Worm (Caenorhabditis elegans) whole organism, L3 larva: ENCODE measurements around the gene srh-184.
A peak's percentile ranks its signal among the peaks of the same experiment; 100 is the strongest.

ENCODE experiments used
- R02D3.7 ChIP-seq: fragments of 150-350 bp; optimal IDR thresholded peaks from 2 replicates; lab custom pipeline; 2014; ENCODE audit warnings: missing biosample characterization, missing genetic modification characterization
- ZK546.5 ChIP-seq: sonication (generic microtip); optimal IDR thresholded peaks from 2 replicates; lab custom pipeline; 2017; ENCODE audit warnings: missing biosample characterization, missing genetic modification characterization
- aly-2 ChIP-seq: fragments of 150-350 bp; optimal IDR thresholded peaks from 2 replicates; lab custom pipeline; 2014; ENCODE audit warnings: missing biosample characterization, missing genetic modification characterization
- ama-1 ChIP-seq: fragments of 150-350 bp; optimal IDR thresholded peaks from 2 replicates; lab custom pipeline; 2018
- ceh-16 ChIP-seq: sonication (generic microtip); optimal IDR thresholded peaks from 2 replicates; lab custom pipeline; 2017; ENCODE audit warnings: missing biosample characterization, missing genetic modification characterization
- ceh-28 ChIP-seq: fragments of 150-350 bp; optimal IDR thresholded peaks from 2 replicates; lab custom pipeline; 2014; ENCODE audit warnings: missing biosample characterization, missing genetic modification reagents, missing genetic modification characterization
- daf-12 ChIP-seq: fragments of 150-350 bp; optimal IDR thresholded peaks from 2 replicates; lab custom pipeline; 2014; ENCODE audit warnings: missing biosample characterization, missing genetic modification reagents, missing genetic modification characterization
- egl-27 ChIP-seq: sonication (generic microtip); optimal IDR thresholded peaks from 4 replicates; lab custom pipeline; 2017; ENCODE audit warnings: missing biosample characterization, missing genetic modification reagents, missing genetic modification characterization
- egl-5 ChIP-seq: fragments of 150-350 bp; optimal IDR thresholded peaks from 2 replicates; lab custom pipeline; 2017; ENCODE audit warnings: missing biosample characterization, missing genetic modification reagents, missing genetic modification characterization, inconsistent platforms
- elt-1 ChIP-seq: fragments of 150-350 bp; optimal IDR thresholded peaks from 2 replicates; lab custom pipeline; 2014; ENCODE audit warnings: missing biosample characterization, missing genetic modification characterization
- elt-3 ChIP-seq, 3 experiments: fragments of 150-350 bp in 1 of 3; sonication (generic microtip) in 2 of 3; optimal IDR thresholded peaks; 2 replicates in 2 of 3; 4 replicates in 1 of 3; lab custom pipeline; 2014 to 2017; ENCODE audit warnings: missing biosample characterization in 3 of 3, missing genetic modification characterization in 3 of 3
- eor-1 ChIP-seq, 2 experiments: fragments of 150-350 bp; optimal IDR thresholded peaks; 2 replicates each; lab custom pipeline; 2014 to 2018; ENCODE audit warnings: missing biosample characterization in 2 of 2, missing genetic modification characterization in 2 of 2
- fkh-2 ChIP-seq: fragments of 150-350 bp; optimal IDR thresholded peaks from 2 replicates; lab custom pipeline; 2014; ENCODE audit warnings: missing biosample characterization, missing genetic modification reagents, missing genetic modification characterization
- fos-1 ChIP-seq: fragments of 150-350 bp; optimal IDR thresholded peaks from 2 replicates; lab custom pipeline; 2014; ENCODE audit warnings: missing biosample characterization, missing genetic modification characterization
- jun-1 ChIP-seq: fragments of 150-350 bp; optimal IDR thresholded peaks from 2 replicates; lab custom pipeline; 2014; ENCODE audit warnings: missing biosample characterization, missing genetic modification reagents, missing genetic modification characterization
- lin-39 ChIP-seq: fragments of 150-350 bp; optimal IDR thresholded peaks from 2 replicates; lab custom pipeline; 2018; ENCODE audit warnings: missing biosample characterization, missing genetic modification reagents, missing genetic modification characterization
- lsy-12 ChIP-seq: sonication (generic microtip); optimal IDR thresholded peaks from 2 replicates; lab custom pipeline; 2016; ENCODE audit warnings: mild to moderate bottlenecking, missing genetic modification characterization, missing compliant biosample characterization
- mdl-1 ChIP-seq: fragments of 150-350 bp; optimal IDR thresholded peaks from 2 replicates; lab custom pipeline; 2014; ENCODE audit warnings: missing biosample characterization, missing genetic modification characterization
- mml-1 ChIP-seq: fragments of 150-350 bp; sonication (generic microtip); optimal IDR thresholded peaks from 3 replicates; lab custom pipeline; 2014; ENCODE audit warnings: missing biosample characterization, missing genetic modification characterization
- nfya-1 ChIP-seq: sonication (generic microtip); optimal IDR thresholded peaks from 2 replicates; lab custom pipeline; 2017; ENCODE audit warnings: missing genetic modification characterization, mild to moderate bottlenecking, missing compliant biosample characterization, antibody characterized with exemption, moderate library complexity; ENCODE audit not compliant: insufficient read depth
- nhr-11 ChIP-seq: fragments of 150-350 bp; optimal IDR thresholded peaks from 2 replicates; lab custom pipeline; 2014; ENCODE audit warnings: missing biosample characterization, missing genetic modification characterization
- nhr-12 ChIP-seq: fragments of 150-350 bp; optimal IDR thresholded peaks from 2 replicates; lab custom pipeline; 2014; ENCODE audit warnings: missing biosample characterization, missing genetic modification characterization
- nhr-237 ChIP-seq: fragments of 150-350 bp; optimal IDR thresholded peaks from 2 replicates; lab custom pipeline; 2014; ENCODE audit warnings: missing biosample characterization, missing genetic modification characterization
- nhr-43 ChIP-seq: sonication (generic microtip); optimal IDR thresholded peaks from 2 replicates; lab custom pipeline; 2016; ENCODE audit warnings: mild to moderate bottlenecking, missing genetic modification characterization, missing compliant biosample characterization; ENCODE audit not compliant: poor library complexity, severe bottlenecking
- nhr-67 ChIP-seq: fragments of 150-350 bp; optimal IDR thresholded peaks from 2 replicates; lab custom pipeline; 2014; ENCODE audit warnings: missing biosample characterization, missing genetic modification characterization
- nhr-77 ChIP-seq: fragments of 150-350 bp; optimal IDR thresholded peaks from 2 replicates; lab custom pipeline; 2014; ENCODE audit warnings: missing biosample characterization, missing genetic modification characterization
- pha-4 ChIP-seq: fragments of 150-350 bp; optimal IDR thresholded peaks from 2 replicates; lab custom pipeline; 2014; ENCODE audit warnings: missing biosample characterization, missing genetic modification reagents, missing genetic modification characterization
- pqm-1 ChIP-seq: fragments of 150-350 bp; optimal IDR thresholded peaks from 2 replicates; lab custom pipeline; 2017; ENCODE audit warnings: missing biosample characterization, missing genetic modification characterization, inconsistent platforms
- sea-2 ChIP-seq: fragments of 150-350 bp; sonication (generic microtip); optimal IDR thresholded peaks from 4 replicates; lab custom pipeline; 2014; ENCODE audit warnings: missing biosample characterization, missing genetic modification reagents, missing genetic modification characterization
- skn-1 ChIP-seq: fragments of 150-350 bp; optimal IDR thresholded peaks from 2 replicates; lab custom pipeline; 2014; ENCODE audit warnings: missing biosample characterization, missing genetic modification characterization
- snpc-4 ChIP-seq: fragments of 150-350 bp; optimal IDR thresholded peaks from 2 replicates; lab custom pipeline; 2014; ENCODE audit warnings: missing biosample characterization, missing genetic modification characterization
- unc-39 ChIP-seq: sonication (generic microtip); optimal IDR thresholded peaks from 4 replicates; lab custom pipeline; 2017; ENCODE audit warnings: missing biosample characterization, missing genetic modification characterization
- zag-1 ChIP-seq: fragments of 150-350 bp; optimal IDR thresholded peaks from 2 replicates; lab custom pipeline; 2014; ENCODE audit warnings: missing biosample characterization, missing genetic modification characterization
- ztf-11 ChIP-seq: fragments of 150-350 bp; optimal IDR thresholded peaks from 2 replicates; lab custom pipeline; 2014; ENCODE audit warnings: missing biosample characterization, missing genetic modification characterization
- ztf-4 ChIP-seq: fragments of 150-350 bp; optimal IDR thresholded peaks from 2 replicates; lab custom pipeline; 2014; ENCODE audit warnings: missing biosample characterization, missing genetic modification characterization

The srh-184 gene

DNA sequence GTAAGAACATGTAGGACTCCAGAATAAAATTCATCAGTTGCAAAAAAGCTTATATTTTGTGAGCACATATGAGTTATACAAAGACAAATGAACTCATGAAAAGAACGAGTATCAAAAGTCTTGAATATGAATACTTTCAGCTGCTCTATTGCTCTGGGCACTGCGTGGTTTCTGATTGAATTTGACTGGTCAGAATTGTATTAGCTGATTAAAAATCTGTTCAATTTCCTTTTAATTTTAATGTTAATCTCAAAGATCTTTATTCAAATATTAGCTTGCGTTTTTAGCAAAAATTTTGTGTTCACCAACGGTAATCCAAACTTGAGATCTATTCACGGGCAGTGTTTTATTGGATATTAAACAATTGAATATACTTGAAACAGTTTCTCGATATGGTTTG, at the start of gene srh-184:
srh-184 (minus strand) TSS at position 101 of the 400 bp plus-strand sequence.
- TF ChIP-seq nhr-237 (no peak), R02D3.7 (no peak), ZK546.5 (tag; lab: Kevin White, UChicago) (no peak), elt-1 (tag; lab: Kevin White, UChicago) (no peak), ama-1 (lab: Kevin White, UChicago) (no peak)

DNA sequence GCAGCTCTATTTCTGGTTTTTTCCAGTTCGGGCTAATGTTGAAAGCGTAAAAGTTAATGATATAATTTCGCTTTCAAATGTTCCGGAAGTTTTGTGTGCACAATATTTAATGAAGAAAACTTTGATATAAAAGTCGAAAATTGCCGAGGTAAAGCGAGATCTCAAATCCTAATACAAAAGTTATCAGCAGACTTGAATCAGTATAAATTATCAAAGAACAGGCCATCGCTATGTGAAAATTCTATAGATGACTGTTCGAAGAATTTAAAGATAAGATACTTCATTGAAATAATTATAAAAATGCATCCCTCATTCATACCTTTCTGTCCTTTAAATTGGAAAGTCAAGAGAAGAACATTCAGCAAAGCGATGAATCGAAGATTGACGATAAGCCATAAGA, 48.9 kb upstream of the srh-184 start, which contains the start of gene C29A12.6:
C29A12.6 (plus strand) TSS at position 301 of the 400 bp plus-strand sequence.
- TF ChIP-seq nfya-1 (no peak), nhr-12 (no peak), elt-3 (tag; optimal IDR thresholded peaks at IDR 0.05; lab: Kevin White, UChicago) (no peak), pha-4 (tag; lab: Kevin White, UChicago) (no peak), fos-1 (tag; lab: Kevin White, UChicago) (no peak), daf-12 (tag; lab: Kevin White, UChicago) (no peak), R02D3.7 (no peak), aly-2 (tag; lab: Kevin White, UChicago) (no peak)
- TF ChIP-seq, all 47 proteins: peak for 0

DNA sequence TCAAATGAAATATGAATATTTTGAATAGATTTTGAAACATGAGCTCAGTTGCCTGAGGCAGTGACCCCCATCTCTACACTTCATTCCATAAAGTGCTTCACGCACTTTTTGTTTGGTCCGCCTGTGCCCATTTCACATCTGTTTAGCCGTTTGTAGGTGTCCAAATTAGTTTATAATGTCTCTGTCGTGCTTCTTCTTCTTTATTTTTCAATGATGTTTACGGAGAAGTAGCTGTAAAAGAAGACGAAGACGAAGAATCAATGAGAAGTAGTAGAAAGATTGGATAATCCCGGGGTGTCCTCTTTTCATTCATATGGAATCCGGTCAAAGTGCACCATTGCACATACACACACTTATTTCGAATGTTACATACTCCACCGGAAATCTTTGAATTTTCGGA, 41.4 kb upstream of the srh-184 start:
- TF ChIP-seq elt-1 (tag; lab: Kevin White, UChicago) (no peak), nhr-237 (no peak)

DNA sequence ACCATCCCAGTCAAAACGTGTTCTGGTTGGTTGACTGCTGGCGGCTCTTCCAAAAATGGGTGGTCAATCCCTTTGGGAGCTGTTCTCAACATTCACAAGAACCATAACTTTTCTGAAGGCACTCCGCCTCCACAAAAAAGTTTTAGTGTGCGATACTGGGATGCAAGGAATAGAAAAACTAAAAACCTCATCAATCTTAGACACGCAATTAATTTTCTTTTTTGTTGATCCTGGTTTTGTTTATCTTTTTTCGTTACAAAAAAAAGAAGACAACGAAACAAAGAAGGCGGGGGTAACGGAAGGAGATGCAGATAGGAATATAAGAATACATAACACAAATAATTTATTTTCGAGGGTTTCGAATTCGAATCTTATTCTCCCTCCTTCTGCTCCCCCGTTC, 40.2 kb upstream of the srh-184 start:
- no peak for TF ChIP-seq pqm-1 (tag; lab: Kevin White, UChicago)
- no peak for TF ChIP-seq ztf-4 (tag; lab: Kevin White, UChicago)
- TF ChIP-seq nhr-11 (tag; lab: Kevin White, UChicago) = no peak
- TF ChIP-seq jun-1 = no peak
- peak; percentile 39 for TF ChIP-seq lin-39 (tag; lab: Kevin White, UChicago)

DNA sequence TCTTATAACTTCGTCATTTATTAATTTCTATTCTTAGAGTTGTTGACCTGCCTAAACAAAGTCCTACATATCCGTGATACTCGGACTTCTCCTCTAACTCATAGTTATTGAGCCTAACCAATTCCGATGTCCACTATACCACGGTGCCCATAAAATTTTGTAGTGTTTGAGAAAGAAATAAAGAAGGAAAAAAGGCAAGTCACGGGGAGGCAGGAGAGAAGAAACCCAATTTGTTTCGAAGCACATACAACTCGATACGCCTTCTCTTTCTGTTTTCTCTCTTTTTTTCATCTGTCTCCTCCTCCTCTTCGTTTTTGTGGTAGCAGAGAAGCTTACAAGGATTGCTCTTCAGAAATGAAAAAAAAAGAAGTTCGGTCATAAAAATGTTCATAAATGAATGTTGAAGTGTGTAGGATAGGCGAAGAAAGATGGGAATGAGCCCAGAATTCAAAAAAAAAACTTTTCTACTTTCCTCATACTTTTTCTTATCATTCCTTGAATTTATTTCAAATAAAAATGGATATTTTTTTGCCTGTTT, 36.8 kb upstream of the srh-184 start:
- TF ChIP-seq fkh-2 (tag; lab: Kevin White, UChicago) = no peak
- peak; percentile 53 for TF ChIP-seq egl-5 (tag; lab: Kevin White, UChicago)
- TF ChIP-seq nfya-1 = peak; percentile 11
- TF ChIP-seq nhr-67 (tag; lab: Kevin White, UChicago) = no peak
- TF ChIP-seq ztf-11 = no peak
- TF ChIP-seq ztf-4 (tag; lab: Kevin White, UChicago) = no peak
- no peak for TF ChIP-seq sea-2 (GFP tag; lab: Kevin White, UChicago)
- TF ChIP-seq jun-1 = no peak
- TF ChIP-seq egl-27 = no peak
- TF ChIP-seq skn-1 (tag; lab: Kevin White, UChicago) = no peak
- no peak for TF ChIP-seq nhr-43
- no peak for TF ChIP-seq pqm-1 (tag; lab: Kevin White, UChicago)
- TF ChIP-seq elt-1 (tag; lab: Kevin White, UChicago) = no peak
- no peak for TF ChIP-seq fos-1 (tag; lab: Kevin White, UChicago)
- TF ChIP-seq ceh-28 (tag; lab: Kevin White, UChicago) = no peak
- no peak for TF ChIP-seq snpc-4 (tag; lab: Kevin White, UChicago)
- TF ChIP-seq unc-39 (tag; lab: Kevin White, UChicago) = no peak
- TF ChIP-seq, all 47 proteins: peak for 2

DNA sequence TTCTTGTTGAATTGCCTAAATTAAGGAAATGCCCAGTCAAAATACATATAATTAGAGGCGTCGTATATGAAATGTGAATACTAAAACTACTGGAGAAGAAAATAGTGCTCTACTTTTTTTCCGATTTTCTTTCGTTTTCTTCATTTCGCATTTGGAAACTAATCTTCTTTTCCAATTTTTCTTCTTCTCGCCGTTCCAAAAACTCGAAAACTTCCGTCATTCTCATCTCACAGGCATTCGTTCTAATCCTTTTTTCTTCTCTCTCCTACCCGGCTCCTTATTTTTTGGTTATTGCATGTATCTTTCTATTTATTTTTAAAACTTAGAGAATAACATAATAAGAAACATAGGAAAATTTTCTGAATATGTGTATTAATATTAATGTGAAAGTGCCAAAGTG, 34.9 kb upstream of the srh-184 start:
- TF ChIP-seq nhr-67 (tag; lab: Kevin White, UChicago) (no peak), lin-39 (tag; lab: Kevin White, UChicago) (no peak), mdl-1 (tag; lab: Kevin White, UChicago) (no peak), daf-12 (tag; lab: Kevin White, UChicago) (no peak)
- TF ChIP-seq, all 47 proteins: peak for 0

DNA sequence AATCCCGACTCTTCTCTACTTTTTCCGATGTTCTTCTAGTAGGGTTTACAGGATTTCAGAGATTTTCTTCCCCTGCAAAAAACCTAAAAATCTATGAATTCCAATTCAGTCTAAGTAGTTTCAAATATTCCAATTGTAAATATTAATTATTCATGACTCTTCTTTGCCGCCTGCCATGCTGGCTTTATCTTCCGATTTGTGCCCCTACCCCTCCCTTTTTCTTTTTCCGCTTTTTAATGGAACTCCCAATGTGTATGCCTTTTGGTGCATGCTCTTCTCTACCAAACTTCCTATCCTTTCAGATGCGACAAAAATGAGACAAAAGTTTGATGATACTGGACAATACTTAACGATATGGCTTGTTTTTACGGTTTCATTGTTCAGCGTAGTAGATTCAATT, 26.7 kb upstream of the srh-184 start, which contains the start of gene nrx-1:
nrx-1 (plus strand) TSS at position 301 of the 400 bp plus-strand sequence.
- TF ChIP-seq eor-1 (tag; optimal IDR thresholded peaks at IDR 0.05; lab: Kevin White, UChicago) (no peak), ceh-16 (tag; lab: Kevin White, UChicago) (no peak), snpc-4 (tag; lab: Kevin White, UChicago) (no peak), egl-27 (no peak), fkh-2 (tag; lab: Kevin White, UChicago) (no peak), lin-39 (tag; lab: Kevin White, UChicago) (no peak), zag-1 (tag; lab: Kevin White, UChicago) (no peak), lsy-12 (tag; lab: Kevin White, UChicago) (no peak), nhr-77 (tag; lab: Kevin White, UChicago) (no peak), mml-1 (tag; lab: Kevin White, UChicago) (no peak), elt-1 (tag; lab: Kevin White, UChicago) (no peak), nhr-237 (no peak), nhr-43 (no peak), skn-1 (tag; lab: Kevin White, UChicago) (no peak), nfya-1 (no peak)
